Fruit fly (Drosophila melanogaster): ENCODE results near the gene CG32262.

Gene CG32262

DNA sequence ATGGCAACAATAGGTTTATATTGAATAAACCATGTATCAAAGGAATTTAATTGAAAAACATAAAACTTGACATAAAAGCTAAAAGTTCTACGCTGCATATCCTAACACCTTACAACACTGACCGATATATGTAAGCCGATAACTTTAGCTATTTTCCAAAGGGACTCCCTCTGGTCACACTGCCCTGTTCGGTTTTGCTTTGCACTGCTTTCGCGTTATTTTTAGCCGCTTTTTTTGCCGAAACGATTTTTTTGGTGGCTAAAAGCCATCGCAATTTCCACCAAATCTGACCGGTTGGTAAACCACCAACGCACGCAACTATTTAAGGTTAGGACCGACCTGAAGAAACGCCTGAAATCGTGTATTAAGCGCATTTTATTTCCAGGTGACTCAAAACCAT lies 1.1 kb upstream of the CG32262 start, which contains the start of the genes CG32263 and PIG-B (continued):
- TF ChIP-seq CG10267 (tag; optimal IDR thresholded peaks at IDR 0.05) (peak; percentile 88), gsb (GFP tag; IDR thresholded peaks at IDR 0.05) (no peak), salm (tag; optimal IDR thresholded peaks at IDR 0.05) (no peak), pnt (GFP tag; optimal IDR thresholded peaks at IDR 0.05) (no peak), tll (GFP tag; optimal IDR thresholded peaks at IDR 0.05) (no peak), Eip74EF (GFP tag; optimal IDR thresholded peaks at IDR 0.05) (no peak), Mrtf (GFP tag; IDR thresholded peaks at IDR 0.05) (no peak), br (optimal IDR thresholded peaks at IDR 0.05) (no peak), CG4617 (GFP tag; optimal IDR thresholded peaks at IDR 0.05; ENCODE audit: borderline replicate concordance) (peak; percentile 64), CG8944 (GFP tag; optimal IDR thresholded peaks at IDR 0.05) (no peak), CG3065 (GFP tag; optimal IDR thresholded peaks at IDR 0.05) (no peak), bigmax (GFP tag; optimal IDR thresholded peaks at IDR 0.05) (peak; percentile 87), bab2 (GFP tag; optimal IDR thresholded peaks at IDR 0.05) (no peak), Rx (GFP tag; IDR thresholded peaks at IDR 0.05) (no peak), Pdp1 (GFP tag; optimal IDR thresholded peaks at IDR 0.05) (peak in 1 of 2 experiments; percentile 37), CG8388 (GFP tag; optimal IDR thresholded peaks at IDR 0.05) (no peak), CG13894 (tag; optimal IDR thresholded peaks at IDR 0.05) (no peak), Spps (tag; optimal IDR thresholded peaks at IDR 0.05) (no peak), nmo (GFP tag; optimal IDR thresholded peaks at IDR 0.05) (peak; percentile 26), lbe (GFP tag; optimal IDR thresholded peaks at IDR 0.05) (no peak), CG12155 (GFP tag; optimal IDR thresholded peaks at IDR 0.05) (no peak), dati (GFP tag; IDR thresholded peaks at IDR 0.05) (no peak), Chrac-16 (GFP tag; optimal IDR thresholded peaks at IDR 0.05) (no peak), cato (GFP tag; optimal IDR thresholded peaks at IDR 0.05; ENCODE audit: borderline replicate concordance) (no peak), CG18011 (GFP tag; optimal IDR thresholded peaks at IDR 0.05) (peak; percentile 73), ase (GFP tag; IDR thresholded peaks at IDR 0.05) (no peak), YL-1 (GFP tag; optimal IDR thresholded peaks at IDR 0.05) (peak; percentile 65), Dip2 (GFP tag; IDR thresholded peaks at IDR 0.05) (no peak), CG3407 (GFP tag; optimal IDR thresholded peaks at IDR 0.05) (no peak), H15 (GFP tag; IDR thresholded peaks at IDR 0.05) (no peak), CG17328 (GFP tag; IDR thresholded peaks at IDR 0.05) (no peak), CG11696 (GFP tag; IDR thresholded peaks at IDR 0.05) (no peak), sug (tag; optimal IDR thresholded peaks at IDR 0.05) (peak; percentile 24), CG13424 (tag; optimal IDR thresholded peaks at IDR 0.05) (no peak), stwl (tag; optimal IDR thresholded peaks at IDR 0.05) (peak; percentile 100), ems (GFP tag; optimal IDR thresholded peaks at IDR 0.05) (no peak), sens (GFP tag) (peak; percentile 72), E2f2 (GFP tag; IDR thresholded peaks at IDR 0.05) (peak; percentile 52), nom (GFP tag; optimal IDR thresholded peaks at IDR 0.05) (no peak), vnd (GFP tag; IDR thresholded peaks at IDR 0.05; ENCODE audit: partially characterized antibody) (peak; percentile 46; the same call in 1 of the 3 replicates), Ptx1 (GFP tag; IDR thresholded peaks at IDR 0.05) (no peak), Doc3 (GFP tag; IDR thresholded peaks at IDR 0.05; ENCODE audit: partially characterized antibody) (peak; percentile 63; the same call in 2 of the 3 replicates), CG15514 (GFP tag; optimal IDR thresholded peaks at IDR 0.05) (peak; percentile 42), CG18599 (GFP tag; optimal IDR thresholded peaks at IDR 0.05) (no peak), H2.0 (GFP tag; IDR thresholded peaks at IDR 0.05) (no peak), CG9932 (GFP tag; IDR thresholded peaks at IDR 0.05) (peak; percentile 39), CG10462 (GFP tag; optimal IDR thresholded peaks at IDR 0.05) (no peak), sna (GFP tag; IDR thresholded peaks at IDR 0.05; ENCODE audit: partially characterized antibody) (peak; percentile 76), tgo (GFP tag; IDR thresholded peaks at IDR 0.05) (no peak), croc (GFP tag; conservative IDR thresholded peaks at IDR 0.05) (no peak), pita (GFP tag; optimal IDR thresholded peaks at IDR 0.05) (no peak)
